Fruit fly (Drosophila melanogaster): ENCODE data around the gene CG6083.

- TF ChIP-seq CG8478 (optimal IDR thresholded peaks at IDR 0.05) (no peak), CTCF (optimal IDR thresholded peaks at IDR 0.05) (no peak)
Measured at dm6 chr3L:11583964-11584363, 42.0 kb downstream of the CG6083 start, which contains the start of gene CG32086.
